Worm (Caenorhabditis elegans): ENCODE results near the gene T26E4.18.
"Not testable (repeated sequence)": the region's sequence is repeated elsewhere in the genome, so short reads cannot be mapped to it uniquely, and the experiment has no call there.

Gene T26E4.18

DNA sequence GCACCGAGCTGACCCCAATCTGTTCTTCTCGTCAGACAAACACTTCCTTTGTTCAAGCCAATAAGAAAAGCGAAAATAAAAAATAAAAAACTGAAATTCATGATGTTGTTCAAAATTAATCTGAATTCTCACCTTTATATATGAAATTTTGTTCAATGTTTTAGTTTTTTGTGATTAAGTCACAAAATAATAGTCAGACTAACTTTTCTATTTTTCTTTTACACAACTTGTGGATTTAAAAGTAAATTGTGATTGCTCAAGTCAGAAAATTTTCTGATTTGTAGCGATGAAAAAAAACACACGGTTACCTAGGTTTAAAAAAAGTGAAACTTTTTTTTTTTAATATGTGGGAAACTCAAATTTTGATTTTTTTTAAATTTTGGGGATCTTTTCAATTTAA, 14.1 kb upstream of the T26E4.18 start, which contains the start of gene abf-3 (continued):
- no peak for TF ChIP-seq ztf-22 (GFP tag; optimal IDR thresholded peaks at IDR 0.05)
- no peak for TF ChIP-seq let-526 (GFP tag; IDR thresholded peaks at IDR 0.05)
- no peak for TF ChIP-seq ama-1 (optimal IDR thresholded peaks at IDR 0.05)
- TF ChIP-seq ama-1 (GFP tag; optimal IDR thresholded peaks at IDR 0.05), result no peak
- TF ChIP-seq ccch-3 (GFP tag; optimal IDR thresholded peaks at IDR 0.05), result no peak
- TF ChIP-seq nfyb-1 (GFP tag; IDR thresholded peaks at IDR 0.05), result no peak
- no peak for TF ChIP-seq lsy-27 (tag; optimal IDR thresholded peaks at IDR 0.05; ENCODE audit: borderline replicate concordance, insufficient read depth)

DNA sequence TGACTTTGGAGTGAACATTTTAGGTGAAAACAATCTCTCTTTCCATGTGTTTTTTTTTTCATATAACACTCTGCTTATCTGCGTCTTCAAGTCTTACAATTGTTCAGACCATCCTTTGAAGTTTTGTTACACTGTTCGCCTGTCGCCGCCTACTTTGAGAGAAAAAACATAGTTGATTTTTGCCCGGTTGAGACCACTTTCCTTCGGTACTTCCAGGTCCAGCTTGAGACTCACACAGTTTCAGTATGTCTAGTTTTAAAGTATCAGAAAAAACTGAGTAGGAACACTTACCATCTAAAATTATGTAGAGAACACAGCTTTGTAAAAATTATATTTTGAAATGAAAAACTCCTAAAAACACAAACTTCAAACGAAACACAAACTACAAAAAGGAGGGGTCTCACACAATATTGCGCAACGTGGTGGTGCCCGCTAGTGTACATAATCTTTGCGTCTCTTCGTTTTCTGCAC, 12.3 kb upstream of the T26E4.18 start, which contains the start of the genes fbxa-69 and F54B8.4:
Gene fbxa-69, minus strand, starts transcription at position 10 of the 471 bp plus-strand sequence.
Gene F54B8.4, plus strand, starts transcription at position 421 of the 471 bp plus-strand sequence.
- TF ChIP-seq madf-10 (tag; optimal IDR thresholded peaks at IDR 0.05) (no peak), nhr-80 (tag; optimal IDR thresholded peaks at IDR 0.05) (no peak), hmg-1.2 (GFP tag; IDR thresholded peaks at IDR 0.05) (peak; percentile 24; the same call in 1 of the 2 replicates), ztf-18 (tag; optimal IDR thresholded peaks at IDR 0.05) (no peak)

DNA sequence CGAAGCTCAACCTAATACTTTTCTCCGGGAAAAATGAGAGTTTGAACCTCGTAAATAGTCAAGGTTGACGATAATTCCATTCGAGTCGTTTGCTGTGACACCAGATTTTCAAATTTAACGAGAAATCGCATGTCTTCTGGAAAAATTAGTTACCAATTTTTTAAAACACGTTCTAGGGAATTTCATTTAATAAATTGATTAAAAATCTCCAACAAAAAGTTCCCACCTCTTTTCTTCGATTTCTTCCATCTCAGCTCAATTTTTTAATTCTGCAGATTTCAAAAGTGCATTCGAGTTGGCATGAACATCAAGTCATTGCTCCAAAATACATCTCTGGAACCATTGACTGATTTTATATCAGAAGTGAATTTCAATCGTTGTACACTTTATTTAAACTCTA, 8.3 kb upstream of the T26E4.18 start, which contains the start of gene nhr-282:
Gene nhr-282, plus strand, starts transcription at position 301 of the 400 bp plus-strand sequence.
- not testable (repeated sequence) for TF ChIP-seq ztf-25 (GFP tag; IDR thresholded peaks at IDR 0.05); mes-4 (tag; optimal IDR thresholded peaks at IDR 0.05); ets-4 (GFP tag; optimal IDR thresholded peaks at IDR 0.05)

- TF ChIP-seq hmg-20 (GFP tag; IDR thresholded peaks at IDR 0.05), result no peak
- no peak for TF ChIP-seq snpc-1.3 (tag; optimal IDR thresholded peaks at IDR 0.05; ENCODE audit: insufficient read depth)
- no peak for TF ChIP-seq ztf-6 (GFP tag; IDR thresholded peaks at IDR 0.05)
- no peak for TF ChIP-seq nhr-80 (tag; optimal IDR thresholded peaks at IDR 0.05)
- no peak for TF ChIP-seq attf-3 (GFP tag; conservative IDR thresholded peaks at IDR 0.05)
Observed at ce11 chrV:15810446-15810845, 6.8 kb upstream of the T26E4.18 start, which contains the start of gene F54B8.1. Gene F54B8.1 (plus strand): TSS chrV:15810746.

- TF ChIP-seq madf-6 (GFP tag; IDR thresholded peaks at IDR 0.05) (no peak), lsl-1 (GFP tag; optimal IDR thresholded peaks at IDR 0.05) (no peak), nhr-90 (tag; optimal IDR thresholded peaks at IDR 0.05) (no peak), attf-6 (GFP tag; IDR thresholded peaks at IDR 0.05) (no peak), egrh-3 (GFP tag; IDR thresholded peaks at IDR 0.05) (no peak), egl-44 (GFP tag; IDR thresholded peaks at IDR 0.05) (no peak), xnd-1 (tag; optimal IDR thresholded peaks at IDR 0.05) (no peak), nhr-80 (tag; optimal IDR thresholded peaks at IDR 0.05) (no peak), B0035.1 (tag; optimal IDR thresholded peaks at IDR 0.05) (no peak), ztf-25 (GFP tag; IDR thresholded peaks at IDR 0.05) (no peak), hlh-26 (GFP tag; conservative IDR thresholded peaks at IDR 0.05) (no peak), lsy-27 (tag; optimal IDR thresholded peaks at IDR 0.05; ENCODE audit: borderline replicate concordance, insufficient read depth) (no peak), Y79H2A.3 (GFP tag; conservative IDR thresholded peaks at IDR 0.05) (no peak), lin-35 (GFP tag; optimal IDR thresholded peaks at IDR 0.05) (no peak), ceh-40 (GFP tag; IDR thresholded peaks at IDR 0.05) (no peak), unc-62 (GFP tag; optimal IDR thresholded peaks at IDR 0.05) (no peak)
Observed at ce11 chrV:15809543-15809942, 5.9 kb upstream of the T26E4.18 start, which contains the start of gene srsx-36. Gene srsx-36 (minus strand): TSS chrV:15809643.

All from whole organism, young adult.